Worm (Caenorhabditis elegans) whole organism, young adult: Measurements from ENCODE around the gene F56B6.6.

Experiments used
- C06A6.2 ChIP-seq: fragments of 200-800 bp; sonication (Bioruptor generic); conservative IDR thresholded peaks from 2 replicates; pipeline ENCODE4 v1.3.6; 2022; ENCODE audit warnings: missing genetic modification characterization, missing compliant biosample characterization
- K12H6.12 ChIP-seq: fragments of 200-800 bp; sonication (Bioruptor generic); optimal IDR thresholded peaks from 2 replicates; lab custom pipeline; 2018; ENCODE audit warnings: mild to moderate bottlenecking, missing genetic modification characterization, missing compliant biosample characterization
- ceh-79 ChIP-seq: sonication (generic microtip); optimal IDR thresholded peaks from 2 replicates; lab custom pipeline; 2017; ENCODE audit warnings: mild to moderate bottlenecking, missing genetic modification characterization, missing compliant biosample characterization
- madf-10 ChIP-seq: sonication (generic microtip); optimal IDR thresholded peaks from 2 replicates; lab custom pipeline; 2016; ENCODE audit warnings: mild to moderate bottlenecking, missing genetic modification characterization, missing compliant biosample characterization
- nfya-1 ChIP-seq: sonication (generic microtip); optimal IDR thresholded peaks from 2 replicates; lab custom pipeline; 2017; ENCODE audit warnings: antibody characterized with exemption, missing compliant biosample characterization, missing genetic modification characterization, borderline replicate concordance; ENCODE audit not compliant: insufficient read depth
- nfyb-1 ChIP-seq: fragments of 200-800 bp; sonication (Bioruptor generic); IDR thresholded peaks from 2 replicates; pipeline ENCODE4 v1.3.6; 2022; ENCODE audit warnings: missing genetic modification reagents, missing genetic modification characterization, missing compliant biosample characterization
- nhr-120 ChIP-seq: fragments of 200-800 bp; sonication (Bioruptor generic); IDR thresholded peaks from 2 replicates; pipeline ENCODE4 v1.3.6; 2022; ENCODE audit warnings: missing genetic modification characterization, missing compliant biosample characterization
- unc-62 ChIP-seq: fragments of 150-350 bp; optimal IDR thresholded peaks from 2 replicates; lab custom pipeline; 2014; ENCODE audit warnings: missing biosample characterization, missing genetic modification reagents, missing genetic modification characterization

- no peak for TF ChIP-seq nhr-120
- no peak for TF ChIP-seq C06A6.2 (GFP tag; lab: Robert Waterston, UW)
- no peak for TF ChIP-seq ceh-79 (tag; lab: Kevin White, UChicago)
- no peak for TF ChIP-seq unc-62 (GFP tag; lab: Kevin White, UChicago)
- no peak for TF ChIP-seq K12H6.12 (tag; lab: Kevin White, UChicago)
- no peak for TF ChIP-seq madf-10 (tag; lab: Kevin White, UChicago)
- no peak for TF ChIP-seq nfya-1
- no peak for TF ChIP-seq nfyb-1 (GFP tag; lab: Robert Waterston, UW)
These were observed 33.9 kb downstream of the F56B6.6 start, which contains the start of gene C12D12.1 for ce11 chrX:3498953-3499352.
